Fruit fly (Drosophila melanogaster) whole organism, embryonic: ENCODE measurements around the gene CG44000.

Experiments used
- CG10321 ChIP-seq: fragments of 200-800 bp; sonication (Bioruptor generic); IDR thresholded peaks from 2 replicates; pipeline ENCODE4 v1.3.6; 2022; ENCODE audit warnings: missing biosample characterization, missing genetic modification characterization
- CG10543 ChIP-seq: fragments of 200-800 bp; sonication (Bioruptor generic); optimal IDR thresholded peaks from 3 replicates; lab custom pipeline; 2017; ENCODE audit warnings: missing biosample characterization, mild to moderate bottlenecking, missing genetic modification characterization, moderate library complexity
- CG12219 ChIP-seq: fragments of 200-800 bp; sonication (Bioruptor generic); optimal IDR thresholded peaks from 3 replicates; lab custom pipeline; 2018; ENCODE audit warnings: missing biosample characterization, mild to moderate bottlenecking, missing genetic modification characterization
- CG12744 ChIP-seq: fragments of 200-800 bp; sonication (Bioruptor generic); optimal IDR thresholded peaks from 2 replicates; lab custom pipeline; 2016; ENCODE audit warnings: missing biosample characterization, missing genetic modification characterization
- CG13287 ChIP-seq: fragments of 200-800 bp; sonication (Bioruptor generic); IDR thresholded peaks from 2 replicates; pipeline ENCODE4 v1.3.6; 2022; ENCODE audit warnings: missing biosample characterization, missing genetic modification characterization; ENCODE audit not compliant: partially characterized antibody
- CG14710 ChIP-seq: fragments of 200-800 bp; sonication (Bioruptor generic); optimal IDR thresholded peaks from 3 replicates; lab custom pipeline; 2019; ENCODE audit warnings: missing biosample characterization, mild to moderate bottlenecking, missing genetic modification characterization, moderate library complexity
- CG15514 ChIP-seq: fragments of 200-800 bp; sonication (Bioruptor generic); optimal IDR thresholded peaks from 3 replicates; lab custom pipeline; 2017; ENCODE audit warnings: missing biosample characterization, missing genetic modification characterization, mild to moderate bottlenecking, moderate library complexity, missing genetic modification reagents
- CG15601 ChIP-seq: fragments of 200-800 bp; sonication (Bioruptor generic); optimal IDR thresholded peaks from 3 replicates; lab custom pipeline; 2019; ENCODE audit warnings: missing biosample characterization, mild to moderate bottlenecking, missing genetic modification characterization, moderate library complexity
- CG1832 ChIP-seq: fragments of 200-800 bp; sonication (Bioruptor generic); optimal IDR thresholded peaks from 2 replicates; lab custom pipeline; 2017; ENCODE audit warnings: missing biosample characterization, mild to moderate bottlenecking, missing genetic modification characterization, inconsistent platforms
- CG2678 ChIP-seq: fragments of 200-800 bp; sonication (Bioruptor generic); optimal IDR thresholded peaks from 3 replicates; lab custom pipeline; 2019; ENCODE audit warnings: missing biosample characterization, mild to moderate bottlenecking, missing genetic modification characterization, moderate library complexity
- CG31224 ChIP-seq: fragments of 200-800 bp; sonication (Bioruptor generic); IDR thresholded peaks from 2 replicates; pipeline ENCODE4 v1.3.6; 2022; ENCODE audit warnings: missing biosample characterization, missing genetic modification characterization
- CG31441 ChIP-seq: fragments of 200-800 bp; sonication (Bioruptor generic); IDR thresholded peaks from 2 replicates; pipeline ENCODE4 v1.3.6; 2022; ENCODE audit warnings: missing biosample characterization, missing genetic modification characterization
- CG3281 ChIP-seq: fragments of 200-800 bp; sonication (Bioruptor generic); optimal IDR thresholded peaks from 3 replicates; lab custom pipeline; 2017; ENCODE audit warnings: missing biosample characterization, mild to moderate bottlenecking, missing genetic modification characterization
- CG5180 ChIP-seq: fragments of 200-800 bp; sonication (Bioruptor generic); optimal IDR thresholded peaks from 3 replicates; lab custom pipeline; 2017; ENCODE audit warnings: missing biosample characterization, missing genetic modification characterization, mild to moderate bottlenecking, moderate library complexity, missing genetic modification reagents
- CG9609 ChIP-seq: fragments of 200-800 bp; sonication (Bioruptor generic); optimal IDR thresholded peaks from 3 replicates; lab custom pipeline; 2016; ENCODE audit warnings: missing biosample characterization, missing genetic modification characterization
- Dip2 ChIP-seq: fragments of 200-800 bp; sonication (Bioruptor generic); IDR thresholded peaks from 2 replicates; pipeline ENCODE4 v1.3.6; 2022; ENCODE audit warnings: missing biosample characterization, missing genetic modification characterization
- E2f2 ChIP-seq: fragments of 200-800 bp; sonication (Bioruptor generic); IDR thresholded peaks from 2 replicates; pipeline ENCODE4 v1.3.6; 2022; ENCODE audit warnings: missing biosample characterization, missing genetic modification characterization
- Elba2 ChIP-seq: fragments of 200-800 bp; sonication (Bioruptor generic); optimal IDR thresholded peaks from 3 replicates; lab custom pipeline; 2016; ENCODE audit warnings: missing biosample characterization, missing genetic modification characterization
- H2.0 ChIP-seq: fragments of 200-800 bp; sonication (Bioruptor generic); IDR thresholded peaks from 2 replicates; pipeline ENCODE4 v1.3.6; 2022; ENCODE audit warnings: missing biosample characterization, missing genetic modification characterization
- Nf-YC ChIP-seq: fragments of 200-800 bp; optimal IDR thresholded peaks from 3 replicates; lab custom pipeline; 2019; ENCODE audit warnings: missing biosample characterization, mild to moderate bottlenecking, missing genetic modification characterization, moderate library complexity
- NfI ChIP-seq: fragments of 200-800 bp; sonication (Bioruptor generic); optimal IDR thresholded peaks from 3 replicates; lab custom pipeline; 2018; ENCODE audit warnings: missing biosample characterization, mild to moderate bottlenecking, missing genetic modification characterization, moderate library complexity
- Oaz ChIP-seq: fragments of 200-800 bp; sonication (Bioruptor generic); IDR thresholded peaks from 2 replicates; pipeline ENCODE4 v1.3.6; 2022; ENCODE audit warnings: missing biosample characterization, missing genetic modification characterization
- Opbp ChIP-seq: fragments of 200-800 bp; sonication (Bioruptor generic); IDR thresholded peaks from 3 replicates; pipeline ENCODE4 v1.3.6; 2022; ENCODE audit warnings: missing biosample characterization, missing genetic modification characterization; ENCODE audit not compliant: partially characterized antibody
- abd-A ChIP-seq: fragments of 200-800 bp; sonication (Bioruptor generic); optimal IDR thresholded peaks from 3 replicates; lab custom pipeline; 2019; ENCODE audit warnings: missing biosample characterization, mild to moderate bottlenecking, missing genetic modification characterization, moderate library complexity
- ara ChIP-seq: fragments of 200-800 bp; sonication (Bioruptor generic); IDR thresholded peaks from 2 replicates; pipeline ENCODE4 v1.3.6; 2022; ENCODE audit warnings: missing biosample characterization, missing genetic modification characterization
- bab2 ChIP-seq: fragments of 200-800 bp; sonication (Bioruptor generic); optimal IDR thresholded peaks from 2 replicates; lab custom pipeline; 2016; ENCODE audit warnings: missing biosample characterization, missing genetic modification characterization
- cad ChIP-seq: fragments of >200 bp; optimal IDR thresholded peaks from 2 replicates; lab custom pipeline; 2017; ENCODE audit warnings: missing biosample characterization, missing genetic modification characterization
- caup ChIP-seq: fragments of 200-800 bp; sonication (Bioruptor generic); optimal IDR thresholded peaks from 3 replicates; lab custom pipeline; 2017; ENCODE audit warnings: missing biosample characterization, mild to moderate bottlenecking, missing genetic modification characterization, moderate library complexity; ENCODE audit not compliant: severe bottlenecking
- disco-r ChIP-seq: fragments of 200-800 bp; sonication (Bioruptor generic); optimal IDR thresholded peaks from 2 replicates; lab custom pipeline; 2016; ENCODE audit warnings: missing biosample characterization, missing genetic modification characterization
- dm ChIP-seq: fragments of 200-800 bp; sonication (Bioruptor generic); optimal IDR thresholded peaks from 3 replicates; lab custom pipeline; 2016; ENCODE audit warnings: missing biosample characterization, missing genetic modification characterization
- dmrt11E ChIP-seq: fragments of 200-800 bp; sonication (Bioruptor generic); optimal IDR thresholded peaks from 3 replicates; lab custom pipeline; 2018; ENCODE audit warnings: missing biosample characterization, mild to moderate bottlenecking, missing genetic modification characterization, moderate library complexity
- dpn ChIP-seq, 2 experiments: fragments of 200-800 bp; sonication (Bioruptor generic); optimal IDR thresholded peaks; 3 replicates each; lab custom pipeline; 2016; ENCODE audit warnings: missing biosample characterization in 2 of 2, missing genetic modification characterization in 2 of 2
- gt ChIP-seq: fragments of 200-800 bp; sonication (Bioruptor generic); IDR thresholded peaks from 2 replicates; pipeline ENCODE4 v1.3.6; 2022; ENCODE audit warnings: missing biosample characterization, missing genetic modification characterization
- inv ChIP-seq: fragments of 200-800 bp; sonication (Bioruptor generic); IDR thresholded peaks from 2 replicates; pipeline ENCODE4 v1.3.6; 2022; ENCODE audit warnings: missing biosample characterization, missing genetic modification characterization; ENCODE audit not compliant: partially characterized antibody
- lola ChIP-seq, 3 experiments: fragments of >200 bp in 2 of 3; fragments of 200-800 bp in 1 of 3; sonication (Bioruptor generic) in 1 of 3; optimal IDR thresholded peaks; 2 replicates each; lab custom pipeline; 2017 to 2019; ENCODE audit warnings: missing biosample characterization in 3 of 3, missing genetic modification characterization in 3 of 3, mild to moderate bottlenecking in 1 of 3, moderate library complexity in 1 of 3
- maf-S ChIP-seq: fragments of 200-800 bp; sonication (Bioruptor generic); optimal IDR thresholded peaks from 2 replicates; lab custom pipeline; 2016; ENCODE audit warnings: missing biosample characterization, missing genetic modification characterization
- peb ChIP-seq: fragments of 200-800 bp; sonication (Bioruptor generic); IDR thresholded peaks from 2 replicates; pipeline ENCODE4 v1.3.6; 2022; ENCODE audit warnings: missing biosample characterization, missing genetic modification characterization
- pfk ChIP-seq: fragments of 200-800 bp; sonication (Bioruptor generic); optimal IDR thresholded peaks from 2 replicates; lab custom pipeline; 2018; ENCODE audit warnings: missing biosample characterization, mild to moderate bottlenecking, missing genetic modification characterization, moderate library complexity
- prd ChIP-seq, 3 experiments: fragments of >200 bp in 2 of 3; fragments of 200-800 bp in 1 of 3; sonication (Bioruptor generic) in 1 of 3; optimal IDR thresholded peaks in 2 of 3; IDR thresholded peaks in 1 of 3; 2 replicates in 2 of 3; 3 replicates in 1 of 3; pipeline versions ENCODE4 v1.3.6 to Lab custom; 2017 to 2022; ENCODE audit warnings: missing biosample characterization in 1 of 3, missing genetic modification characterization in 1 of 3
- psq ChIP-seq: fragments of 200-800 bp; sonication (Bioruptor generic); optimal IDR thresholded peaks from 2 replicates; lab custom pipeline; 2017; ENCODE audit warnings: missing biosample characterization, missing genetic modification characterization
- ranshi ChIP-seq: fragments of 200-800 bp; sonication (Bioruptor generic); IDR thresholded peaks from 2 replicates; pipeline ENCODE4 v1.3.6; 2022; ENCODE audit warnings: missing biosample characterization, missing genetic modification characterization
- ro ChIP-seq: fragments of 200-800 bp; sonication (Bioruptor generic); IDR thresholded peaks from 2 replicates; pipeline ENCODE4 v1.3.6; 2022; ENCODE audit warnings: missing biosample characterization, missing genetic modification characterization
- sens-2 ChIP-seq: fragments of 200-800 bp; sonication (Bioruptor generic); IDR thresholded peaks from 2 replicates; pipeline ENCODE4 v1.3.6; 2022; ENCODE audit warnings: missing biosample characterization, missing genetic modification characterization
- slp2 ChIP-seq: fragments of 200-800 bp; sonication (Bioruptor generic); optimal IDR thresholded peaks from 2 replicates; lab custom pipeline; 2016; ENCODE audit warnings: missing biosample characterization, missing genetic modification characterization
- sna ChIP-seq: fragments of 200-800 bp; sonication (Bioruptor generic); IDR thresholded peaks from 2 replicates; pipeline ENCODE4 v1.3.6; 2022; ENCODE audit warnings: missing biosample characterization, missing genetic modification characterization; ENCODE audit not compliant: partially characterized antibody
- tll ChIP-seq, 2 experiments: fragments of 200-800 bp in 1 of 2; fragments of >200 bp in 1 of 2; sonication (Bioruptor generic) in 1 of 2; optimal IDR thresholded peaks; 2 replicates each; lab custom pipeline; 2017 to 2019; ENCODE audit warnings: missing biosample characterization in 2 of 2, missing genetic modification characterization in 2 of 2, mild to moderate bottlenecking in 1 of 2, moderate library complexity in 1 of 2
- zfh1 ChIP-seq: fragments of 200-800 bp; sonication (Bioruptor generic); IDR thresholded peaks from 3 replicates; pipeline ENCODE4 v1.3.6; 2022; ENCODE audit warnings: missing biosample characterization, missing genetic modification characterization

CG44000 gene

dm6 chr2L:5004677-5005463 lies 38.2 kb upstream of the CG44000 start (continued):
- TF ChIP-seq H2.0 (GFP tag; lab: Robert Waterston, UW): peak; percentile 93
- peak; percentile 65; the same call in 1 of the 2 replicates for TF ChIP-seq CG10321 (GFP tag; lab: Robert Waterston, UW)
- TF ChIP-seq bab2 (GFP tag; lab: Kevin White, UChicago): peak; percentile 96
- TF ChIP-seq CG3281: peak; percentile 95
- TF ChIP-seq zfh1 (GFP tag; lab: Robert Waterston, UW): peak; percentile 95
- peak; percentile 81 for TF ChIP-seq gt
- peak; percentile 95 for TF ChIP-seq CG10543 (GFP tag; lab: Kevin White, UChicago)
- TF ChIP-seq pfk (GFP tag; lab: Kevin White, UChicago): peak; percentile 50
- TF ChIP-seq CG9609 (GFP tag; lab: Kevin White, UChicago): peak; percentile 93
- TF ChIP-seq ranshi (GFP tag; lab: Robert Waterston, UW): peak; percentile 97
- peak; percentile 91 for TF ChIP-seq sens-2 (GFP tag; lab: Robert Waterston, UW)
- TF ChIP-seq prd (optimal IDR thresholded peaks at IDR 0.05; lab: Kevin White, UChicago): no peak
- peak; percentile 98 for TF ChIP-seq prd (GFP tag; IDR thresholded peaks at IDR 0.05; lab: Robert Waterston, UW)
- TF ChIP-seq peb (GFP tag; lab: Robert Waterston, UW): peak; percentile 94
- TF ChIP-seq CG5180 (GFP tag; lab: Kevin White, UChicago): peak; percentile 83
- TF ChIP-seq dm (GFP tag; lab: Kevin White, UChicago): peak; percentile 84
- peak; percentile 90 for TF ChIP-seq CG31224 (GFP tag; lab: Robert Waterston, UW)
- peak; percentile 84 for TF ChIP-seq CG14710 (tag; lab: Kevin White, UChicago)
- peak; percentile 96 for TF ChIP-seq NfI (GFP tag; lab: Kevin White, UChicago)
- no peak for TF ChIP-seq Elba2 (GFP tag; lab: Kevin White, UChicago)
- no peak for TF ChIP-seq Opbp (GFP tag; lab: Robert Waterston, UW)
- TF ChIP-seq Oaz (GFP tag; lab: Robert Waterston, UW): peak; percentile 90
- TF ChIP-seq Dip2 (GFP tag; lab: Robert Waterston, UW): peak; percentile 57
- TF ChIP-seq dpn (GFP tag; optimal IDR thresholded peaks at IDR 0.05; lab: Kevin White, UChicago): peak; percentile 95 to 96
- TF ChIP-seq Nf-YC (tag; lab: Kevin White, UChicago): peak; percentile 83
- TF ChIP-seq CG13287 (GFP tag; lab: Robert Waterston, UW): no peak
- TF ChIP-seq maf-S (GFP tag; lab: Kevin White, UChicago): peak; percentile 93
- peak; percentile 82 for TF ChIP-seq dmrt11E (tag; lab: Kevin White, UChicago)
- TF ChIP-seq cad (GFP tag; lab: Kevin White, UChicago): no peak
- TF ChIP-seq caup (GFP tag; lab: Kevin White, UChicago): peak; percentile 97
- TF ChIP-seq CG15601 (tag; lab: Kevin White, UChicago): peak; percentile 88
- TF ChIP-seq E2f2: peak; percentile 77
- peak; percentile 97 for TF ChIP-seq CG2678 (tag; lab: Kevin White, UChicago)
- TF ChIP-seq ro (GFP tag; lab: Robert Waterston, UW): peak; percentile 88
- no peak for TF ChIP-seq inv (GFP tag; lab: Robert Waterston, UW)
- TF ChIP-seq slp2: peak; percentile 92
- TF ChIP-seq disco-r: peak; percentile 86
- TF ChIP-seq CG12744 (GFP tag; lab: Kevin White, UChicago): peak; percentile 95
- TF ChIP-seq sna (GFP tag; lab: Robert Waterston, UW): 0 out of 2 replicates have a peak, but pooled peaks have one; percentile 13
- TF ChIP-seq ara (GFP tag; lab: Robert Waterston, UW): peak; percentile 92
- peak; percentile 93 for TF ChIP-seq CG31441
- TF ChIP-seq CG12219 (GFP tag; lab: Kevin White, UChicago): peak; percentile 91
- TF ChIP-seq CG15514: peak; percentile 92
- TF ChIP-seq abd-A (tag; lab: Kevin White, UChicago): peak; percentile 77
- TF ChIP-seq tll (GFP tag; optimal IDR thresholded peaks at IDR 0.05; lab: Kevin White, UChicago): no peak
- peak in 1 of 3 experiments; percentile 80 for TF ChIP-seq lola (GFP tag; optimal IDR thresholded peaks at IDR 0.05; lab: Kevin White, UChicago)
- peak; percentile 30 for TF ChIP-seq CG1832 (GFP tag; lab: Kevin White, UChicago)
- peak; percentile 74 for TF ChIP-seq psq (GFP tag; lab: Kevin White, UChicago)
